Fruit fly (Drosophila melanogaster) whole organism, pupa: ENCODE results near the gene Nost.

Experiments used
- CG10348 ChIP-seq: fragments of 200-800 bp; sonication (Bioruptor generic); IDR thresholded peaks from 2 replicates; pipeline ENCODE4 v1.3.6; 2022; ENCODE audit warnings: missing biosample characterization, missing genetic modification characterization
- CG12605 ChIP-seq: fragments of 200-800 bp; sonication (Bioruptor generic); IDR thresholded peaks from 2 replicates; pipeline ENCODE4 v1.3.6; 2022; ENCODE audit warnings: missing biosample characterization, missing genetic modification characterization
- CG13204 ChIP-seq: fragments of 200-800 bp; sonication (Bioruptor generic); optimal IDR thresholded peaks from 2 replicates; lab custom pipeline; 2018; ENCODE audit warnings: missing biosample characterization, mild to moderate bottlenecking, missing genetic modification characterization, moderate library complexity
- CG14655 ChIP-seq: fragments of 200-800 bp; sonication (Bioruptor generic); optimal IDR thresholded peaks from 3 replicates; lab custom pipeline; 2017; ENCODE audit warnings: mild to moderate bottlenecking, missing biosample characterization, missing genetic modification reagents, missing genetic modification characterization
- CG15710 ChIP-seq: fragments of 200-800 bp; sonication (Bioruptor generic); optimal IDR thresholded peaks from 2 replicates; lab custom pipeline; 2018; ENCODE audit warnings: missing biosample characterization, mild to moderate bottlenecking, missing genetic modification characterization, moderate library complexity
- CG17806 ChIP-seq: fragments of 200-800 bp; sonication (Bioruptor generic); optimal IDR thresholded peaks from 2 replicates; lab custom pipeline; 2018; ENCODE audit warnings: missing biosample characterization, mild to moderate bottlenecking, missing genetic modification characterization, moderate library complexity
- CG32121 ChIP-seq: fragments of 200-800 bp; sonication (Bioruptor generic); IDR thresholded peaks from 2 replicates; pipeline ENCODE4 v1.3.6; 2022; ENCODE audit warnings: missing biosample characterization, missing genetic modification characterization
- CG34367 ChIP-seq: fragments of 200-800 bp; sonication (Bioruptor generic); optimal IDR thresholded peaks from 2 replicates; lab custom pipeline; 2018; ENCODE audit warnings: missing biosample characterization, mild to moderate bottlenecking, missing genetic modification characterization
- CG4496 ChIP-seq: fragments of 200-800 bp; sonication (Bioruptor generic); IDR thresholded peaks from 3 replicates; pipeline ENCODE4 v1.3.6; 2022; ENCODE audit warnings: missing biosample characterization, missing genetic modification characterization
- CG8159 ChIP-seq: fragments of 200-800 bp; sonication (Bioruptor generic); optimal IDR thresholded peaks from 3 replicates; lab custom pipeline; 2018; ENCODE audit warnings: missing biosample characterization, mild to moderate bottlenecking, missing genetic modification characterization, moderate library complexity
- CG8301 ChIP-seq: fragments of 200-800 bp; sonication (Bioruptor generic); optimal IDR thresholded peaks from 2 replicates; lab custom pipeline; 2018; ENCODE audit warnings: missing biosample characterization, mild to moderate bottlenecking, missing genetic modification characterization
- CG9948 ChIP-seq: fragments of 200-800 bp; sonication (Bioruptor generic); optimal IDR thresholded peaks from 2 replicates; lab custom pipeline; 2018; ENCODE audit warnings: missing biosample characterization, mild to moderate bottlenecking, missing genetic modification characterization, moderate library complexity
- D1 ChIP-seq: fragments of 200-800 bp; sonication (Bioruptor generic); optimal IDR thresholded peaks from 2 replicates; lab custom pipeline; 2018; ENCODE audit warnings: missing biosample characterization, mild to moderate bottlenecking, missing genetic modification characterization, moderate library complexity
- EcR ChIP-seq: fragments of 200-800 bp; sonication (Bioruptor generic); optimal IDR thresholded peaks from 3 replicates; lab custom pipeline; 2019; ENCODE audit warnings: missing biosample characterization, missing genetic modification characterization, mild to moderate bottlenecking, moderate library complexity, missing genetic modification reagents
- Ets98B ChIP-seq: fragments of 200-800 bp; sonication (Bioruptor generic); IDR thresholded peaks from 2 replicates; pipeline ENCODE4 v1.3.6; 2022; ENCODE audit warnings: missing biosample characterization, missing genetic modification characterization
- Pif1A ChIP-seq: fragments of 200-800 bp; sonication (Bioruptor generic); optimal IDR thresholded peaks from 3 replicates; lab custom pipeline; 2016; ENCODE audit warnings: missing biosample characterization, missing genetic modification characterization
- Pif1B ChIP-seq: fragments of 200-800 bp; sonication (Bioruptor generic); optimal IDR thresholded peaks from 3 replicates; lab custom pipeline; 2016; ENCODE audit warnings: missing biosample characterization, missing genetic modification characterization
- Snoo ChIP-seq: fragments of 200-800 bp; sonication (Bioruptor generic); optimal IDR thresholded peaks from 3 replicates; lab custom pipeline; 2017; ENCODE audit warnings: missing biosample characterization, mild to moderate bottlenecking, missing genetic modification characterization, inconsistent platforms
- fd96Ca ChIP-seq: fragments of 200-800 bp; sonication (Bioruptor generic); IDR thresholded peaks from 3 replicates; pipeline ENCODE4 v1.3.6; 2022; ENCODE audit warnings: missing biosample characterization, missing genetic modification characterization
- gl ChIP-seq: fragments of 200-800 bp; sonication (Bioruptor generic); optimal IDR thresholded peaks from 2 replicates; lab custom pipeline; 2018; ENCODE audit warnings: missing biosample characterization, mild to moderate bottlenecking, missing genetic modification characterization
- rn ChIP-seq: fragments of 200-800 bp; sonication (Bioruptor generic); IDR thresholded peaks from 2 replicates; pipeline ENCODE4 v1.3.6; 2022; ENCODE audit warnings: missing biosample characterization, missing genetic modification characterization

Nost gene

DNA sequence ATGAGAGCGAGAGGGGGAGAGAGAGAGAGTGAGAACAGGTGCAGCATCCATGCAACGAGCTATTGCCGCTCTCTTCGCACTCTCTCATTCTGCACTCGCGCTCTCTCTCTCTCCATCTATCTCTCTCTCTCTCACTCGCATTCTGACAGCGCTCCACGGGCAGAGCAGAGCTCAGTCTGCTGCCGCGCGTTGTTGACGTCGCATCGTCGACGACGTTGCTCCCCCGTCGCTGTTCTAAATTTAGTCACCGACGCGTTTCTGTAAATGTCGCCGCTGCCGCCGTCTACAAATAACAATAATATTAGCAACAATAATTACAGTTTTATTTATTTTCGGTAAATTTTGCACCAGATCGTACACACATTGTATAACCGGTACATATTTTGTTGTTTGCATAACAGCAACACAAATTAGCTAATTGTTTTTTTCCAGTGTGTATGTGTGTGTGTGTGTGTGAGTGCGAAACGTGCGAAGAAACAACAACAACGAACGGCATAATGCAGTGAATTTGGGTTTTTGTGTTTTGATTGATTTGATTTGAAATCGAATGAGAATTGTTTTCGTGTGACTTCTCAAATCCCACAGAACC lies 12.5 kb downstream of the Nost start:
- TF ChIP-seq CG8301 (tag; lab: Kevin White, UChicago): peak; percentile 38
- TF ChIP-seq fd96Ca (GFP tag; lab: Robert Waterston, UW): peak; percentile 15; the same call in 1 of the 3 replicates
- peak; percentile 23; the same call in 1 of the 2 replicates for TF ChIP-seq CG12605 (GFP tag; lab: Robert Waterston, UW)
- no peak for TF ChIP-seq Snoo (tag; lab: Kevin White, UChicago)
- peak; percentile 33 for TF ChIP-seq Pif1A
- TF ChIP-seq EcR (GFP tag; lab: Kevin White, UChicago): peak; percentile 37
- TF ChIP-seq CG4496: peak; percentile 53; the same call in 1 of the 3 replicates
- peak; percentile 11 for TF ChIP-seq CG34367 (tag; lab: Kevin White, UChicago)
- no peak for TF ChIP-seq CG10348
- peak; percentile 0 for TF ChIP-seq CG15710
- TF ChIP-seq CG17806 (tag; lab: Kevin White, UChicago): peak; percentile 8
- TF ChIP-seq Ets98B: peak; percentile 30; the same call in 1 of the 2 replicates
- no peak; the same call in none of the 2 replicates for TF ChIP-seq CG32121
- no peak for TF ChIP-seq gl
- TF ChIP-seq CG14655 (GFP tag; lab: Kevin White, UChicago): peak; percentile 32
- TF ChIP-seq rn: no peak
- no peak for TF ChIP-seq Pif1B (GFP tag; lab: Kevin White, UChicago)
- TF ChIP-seq CG8159 (tag; lab: Kevin White, UChicago): no peak
- peak; percentile 96 for TF ChIP-seq CG13204
- TF ChIP-seq D1 (tag; lab: Kevin White, UChicago): no peak
- no peak for TF ChIP-seq CG9948 (tag; lab: Kevin White, UChicago)

DNA sequence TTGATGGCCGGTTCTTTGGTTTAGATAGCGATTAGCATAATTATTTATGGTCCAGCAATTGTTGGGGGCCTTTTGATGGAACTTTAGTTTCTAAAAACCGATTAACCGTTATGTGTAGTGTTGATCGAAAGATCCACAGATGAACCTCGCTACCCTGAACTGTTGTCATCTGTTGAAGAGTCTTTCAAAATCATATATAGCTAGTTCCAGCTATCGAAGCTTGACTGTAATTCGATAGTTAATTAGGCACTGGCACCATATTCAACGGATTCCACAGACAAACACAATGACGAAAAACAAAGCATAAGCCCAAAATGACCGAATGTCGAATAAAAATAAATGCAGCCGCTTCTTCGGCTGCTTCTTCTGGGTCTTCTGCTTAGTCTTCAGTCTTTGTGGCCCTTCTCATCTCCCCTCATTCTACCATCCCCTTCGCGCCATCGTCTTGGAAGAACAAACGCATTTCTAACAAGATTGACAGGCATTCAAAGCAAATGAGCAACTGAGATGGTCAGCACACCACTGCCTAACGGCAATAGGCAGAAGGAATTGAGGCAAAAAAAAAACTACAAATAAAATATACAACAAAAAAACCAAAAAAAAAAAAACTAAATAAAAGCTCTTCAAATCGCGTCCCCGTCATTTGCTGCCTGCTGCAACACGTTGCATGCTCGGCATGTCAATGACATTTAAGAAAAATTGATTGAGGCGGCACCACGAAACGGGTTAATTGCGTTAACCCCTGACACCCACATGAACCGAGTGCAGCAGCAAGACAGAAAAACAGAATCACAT lies 13.9 kb downstream of the Nost start:
- TF ChIP-seq CG8301 (tag; lab: Kevin White, UChicago) (no peak), CG4496 (peak; percentile 62), rn (no peak), CG32121 (peak; percentile 84), fd96Ca (GFP tag; lab: Robert Waterston, UW) (peak; percentile 36; the same call in 1 of the 3 replicates), Ets98B (peak; percentile 57; the same call in 1 of the 2 replicates), CG17806 (tag; lab: Kevin White, UChicago) (no peak)

DNA sequence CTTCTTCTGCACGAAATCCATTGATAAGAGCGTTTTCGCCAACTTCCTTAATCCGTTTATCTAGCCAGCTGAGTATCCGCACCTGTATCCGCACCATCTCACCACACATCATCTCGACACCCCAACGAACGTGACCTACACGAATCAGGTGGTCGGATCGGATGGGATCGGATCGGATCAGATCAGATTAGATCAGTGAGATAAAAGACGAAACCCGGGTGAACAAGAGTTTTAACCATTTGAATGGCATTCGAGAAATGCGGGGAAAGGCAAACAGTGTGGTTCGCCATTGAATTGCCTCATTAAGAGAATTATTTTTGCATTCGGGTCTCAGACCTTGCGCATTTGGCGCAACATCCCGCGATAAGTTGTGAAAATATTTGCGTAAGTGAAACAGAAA lies 14.9 kb downstream of the Nost start:
- no peak for TF ChIP-seq fd96Ca (GFP tag; lab: Robert Waterston, UW)
- TF ChIP-seq CG4496: no peak
- TF ChIP-seq rn: no peak
- TF ChIP-seq, all 21 proteins: peak for 0

DNA sequence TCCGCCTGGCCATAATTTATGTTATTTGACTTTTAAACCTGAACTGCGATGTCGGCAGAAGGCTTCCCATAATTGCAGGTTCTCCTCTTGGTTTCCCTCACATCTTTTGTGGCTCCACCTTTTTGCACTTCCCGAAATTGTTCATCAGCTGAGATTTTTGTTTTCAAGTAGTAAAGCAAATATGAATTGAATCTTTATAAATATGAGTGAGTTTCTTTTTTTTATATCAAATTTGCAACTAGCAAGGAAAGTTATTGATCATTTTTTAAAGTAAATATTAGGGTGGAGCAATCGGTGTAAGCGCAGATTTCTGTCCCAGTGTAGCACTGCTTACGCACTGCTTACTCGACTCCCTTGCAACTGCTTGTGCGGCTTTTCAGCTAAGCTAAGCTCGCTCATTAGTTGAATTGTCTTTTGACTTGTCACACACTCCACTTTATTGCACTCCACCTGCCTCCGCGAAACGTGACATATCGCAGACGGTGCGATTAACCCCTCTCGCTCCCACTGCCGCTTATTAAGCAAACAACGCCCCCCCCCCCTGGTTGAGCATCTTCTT lies 16.5 kb downstream of the Nost start:
- no peak for TF ChIP-seq Ets98B
- peak; percentile 19 for TF ChIP-seq CG14655 (GFP tag; lab: Kevin White, UChicago)
- no peak for TF ChIP-seq fd96Ca (GFP tag; lab: Robert Waterston, UW)
- TF ChIP-seq CG12605 (GFP tag; lab: Robert Waterston, UW): no peak
- peak; percentile 39 for TF ChIP-seq Pif1A
- TF ChIP-seq CG13204: no peak
- TF ChIP-seq EcR (GFP tag; lab: Kevin White, UChicago): no peak
- no peak for TF ChIP-seq Snoo (tag; lab: Kevin White, UChicago)
- no peak for TF ChIP-seq CG32121
- peak; percentile 50 for TF ChIP-seq CG17806 (tag; lab: Kevin White, UChicago)
- TF ChIP-seq CG9948 (tag; lab: Kevin White, UChicago): peak; percentile 59
- TF ChIP-seq CG8301 (tag; lab: Kevin White, UChicago): no peak
- TF ChIP-seq Pif1B (GFP tag; lab: Kevin White, UChicago): no peak
- TF ChIP-seq CG4496: 0 out of 3 replicates have a peak, but pooled peaks have one; percentile 14
- TF ChIP-seq D1 (tag; lab: Kevin White, UChicago): no peak
- TF ChIP-seq CG15710: peak; percentile 32
- peak; percentile 55 for TF ChIP-seq CG8159 (tag; lab: Kevin White, UChicago)
- TF ChIP-seq CG10348: no peak
- peak; percentile 31 for TF ChIP-seq CG34367 (tag; lab: Kevin White, UChicago)
- no peak for TF ChIP-seq rn
- TF ChIP-seq gl: no peak

DNA sequence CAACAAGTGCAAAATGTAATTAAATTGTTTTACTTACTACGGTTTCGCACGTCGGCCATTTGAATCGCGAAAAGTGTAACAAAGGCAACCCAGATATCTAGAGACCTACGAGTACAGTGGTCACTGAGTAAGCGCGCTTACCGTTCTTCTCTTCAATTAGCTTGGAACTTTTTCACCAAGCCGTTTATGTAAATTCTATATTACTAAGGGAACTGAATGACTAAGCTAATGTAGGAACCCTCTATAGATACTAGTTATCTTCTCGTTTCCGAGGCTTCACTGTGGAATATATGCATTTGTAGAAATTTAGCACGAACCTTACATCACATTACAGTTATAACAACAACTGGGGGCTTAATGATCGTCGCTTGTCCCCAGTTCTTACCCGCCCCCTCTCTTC lies 17.0 kb downstream of the Nost start:
- TF ChIP-seq CG4496 (peak; percentile 93), CG9948 (tag; lab: Kevin White, UChicago) (peak; percentile 56), CG17806 (tag; lab: Kevin White, UChicago) (peak; percentile 60), fd96Ca (GFP tag; lab: Robert Waterston, UW) (peak; percentile 91), D1 (tag; lab: Kevin White, UChicago) (no peak), CG8301 (tag; lab: Kevin White, UChicago) (peak; percentile 64), CG15710 (peak; percentile 67), CG8159 (tag; lab: Kevin White, UChicago) (peak; percentile 55), CG14655 (GFP tag; lab: Kevin White, UChicago) (peak; percentile 67), EcR (GFP tag; lab: Kevin White, UChicago) (no peak), Snoo (tag; lab: Kevin White, UChicago) (no peak), CG32121 (peak; percentile 87), Pif1B (GFP tag; lab: Kevin White, UChicago) (no peak), gl (no peak), CG10348 (peak; percentile 52), CG12605 (GFP tag; lab: Robert Waterston, UW) (peak; percentile 73), Ets98B (peak; percentile 89), CG34367 (tag; lab: Kevin White, UChicago) (peak; percentile 54), CG13204 (no peak), Pif1A (peak; percentile 16), rn (peak; percentile 66; the same call in 1 of the 2 replicates)
